Fruit fly (Drosophila melanogaster): ENCODE results near the gene CG18581.

DNA sequence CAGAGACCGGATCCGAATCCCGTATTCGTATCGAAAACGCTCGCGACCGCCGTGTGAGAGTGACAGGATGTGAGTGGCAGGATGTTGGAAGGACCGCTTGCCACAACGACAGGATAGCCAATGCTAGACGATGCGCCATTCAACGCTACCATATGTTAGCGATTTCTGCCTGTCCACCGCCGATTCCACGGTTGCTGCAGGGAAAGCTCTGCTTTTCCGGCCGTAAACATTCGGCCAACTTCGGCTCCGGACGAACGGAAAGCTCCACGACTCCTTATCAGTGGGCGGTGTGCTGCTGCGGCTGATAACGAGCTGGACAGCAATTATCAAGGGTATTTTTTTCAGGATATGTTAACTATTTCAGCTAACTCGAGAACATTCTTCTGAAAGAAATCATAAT is 14.9 kb upstream of the CG18581 start, which contains the start of gene Sytbeta:
- TF ChIP-seq CG8478 (optimal IDR thresholded peaks at IDR 0.05) (no peak), CTCF (optimal IDR thresholded peaks at IDR 0.05) (no peak)
